Worm (Caenorhabditis elegans): ENCODE data around the gene Y38H8A.1.

- TF ChIP-seq ama-1 (optimal IDR thresholded peaks at IDR 0.05) (no peak), hmbx-1 (tag; optimal IDR thresholded peaks at IDR 0.05) (no peak), flt-1 (GFP tag; IDR thresholded peaks at IDR 0.05) (no peak), pes-1 (GFP tag; IDR thresholded peaks at IDR 0.05) (no peak), ets-7 (tag; optimal IDR thresholded peaks at IDR 0.05) (no peak), hmg-4 (GFP tag; optimal IDR thresholded peaks at IDR 0.05) (no peak), aly-1 (tag; optimal IDR thresholded peaks at IDR 0.05) (no peak), hnd-1 (tag; optimal IDR thresholded peaks at IDR 0.05) (no peak), tbx-37 (GFP tag; conservative IDR thresholded peaks at IDR 0.05) (no peak), F13C5.2 (tag; optimal IDR thresholded peaks at IDR 0.05) (no peak), tbx-11 (GFP tag; IDR thresholded peaks at IDR 0.05) (no peak)
These were observed 1.0 kb downstream of the Y38H8A.1 start for ce11 chrIV:13483596-13483995.

Data from whole organism, early embryonic.